Worm (Caenorhabditis elegans) whole organism, midembryonic: ENCODE results near the gene mip-2.

ENCODE experiments used
- T22C8.4 ChIP-seq: fragments of 200-800 bp; sonication (Bioruptor generic); IDR thresholded peaks from 2 replicates; pipeline ENCODE4 v1.3.6; 2022; ENCODE audit warnings: missing genetic modification characterization, missing compliant biosample characterization
- cog-1 ChIP-seq: sonication (generic microtip); optimal IDR thresholded peaks from 2 replicates; lab custom pipeline; 2016; ENCODE audit warnings: missing genetic modification characterization, missing compliant biosample characterization
- flt-1 ChIP-seq: fragments of 200-800 bp; sonication (Bioruptor generic); IDR thresholded peaks from 2 replicates; pipeline ENCODE4 v1.3.6; 2022; ENCODE audit warnings: missing genetic modification characterization, missing compliant biosample characterization
- klf-2 ChIP-seq: fragments of 200-800 bp; sonication (Bioruptor generic); conservative IDR thresholded peaks from 2 replicates; pipeline ENCODE4 v1.3.6; 2022; ENCODE audit warnings: missing genetic modification reagents, missing genetic modification characterization, missing compliant biosample characterization
- med-1 ChIP-seq: sonication (generic microtip); optimal IDR thresholded peaks from 2 replicates; lab custom pipeline; 2017; ENCODE audit warnings: missing genetic modification characterization, mild to moderate bottlenecking, missing compliant biosample characterization, antibody characterized with exemption, missing genetic modification reagents; ENCODE audit not compliant: insufficient read depth
- ref-1 ChIP-seq: fragments of 200-800 bp; sonication (Bioruptor generic); conservative IDR thresholded peaks from 2 replicates; pipeline ENCODE4 v1.3.6; 2022; ENCODE audit warnings: missing genetic modification reagents, missing genetic modification characterization, missing compliant biosample characterization
- tab-1 ChIP-seq: fragments of 200-800 bp; sonication (Bioruptor generic); IDR thresholded peaks from 2 replicates; pipeline ENCODE4 v1.3.6; 2022; ENCODE audit warnings: missing genetic modification characterization, missing compliant biosample characterization
- ztf-23 ChIP-seq: fragments of 200-800 bp; sonication (Bioruptor generic); IDR thresholded peaks from 2 replicates; pipeline ENCODE4 v1.3.6; 2022; ENCODE audit warnings: missing genetic modification reagents, missing genetic modification characterization, missing compliant biosample characterization
- ztf-29 ChIP-seq: fragments of 200-800 bp; sonication (Bioruptor generic); IDR thresholded peaks from 2 replicates; pipeline ENCODE4 v1.3.6; 2022; ENCODE audit warnings: missing genetic modification reagents, missing genetic modification characterization, missing compliant biosample characterization

mip-2 gene

ce11 chrV:13660660-13661325 is 11.0 kb downstream of the mip-2 start, which contains the start of gene letm-1:
Gene letm-1 (plus strand): TSS chrV:13661257.
- no peak for TF ChIP-seq T22C8.4 (GFP tag; lab: Robert Waterston, UW)
- no peak for TF ChIP-seq tab-1 (GFP tag; lab: Robert Waterston, UW)

DNA sequence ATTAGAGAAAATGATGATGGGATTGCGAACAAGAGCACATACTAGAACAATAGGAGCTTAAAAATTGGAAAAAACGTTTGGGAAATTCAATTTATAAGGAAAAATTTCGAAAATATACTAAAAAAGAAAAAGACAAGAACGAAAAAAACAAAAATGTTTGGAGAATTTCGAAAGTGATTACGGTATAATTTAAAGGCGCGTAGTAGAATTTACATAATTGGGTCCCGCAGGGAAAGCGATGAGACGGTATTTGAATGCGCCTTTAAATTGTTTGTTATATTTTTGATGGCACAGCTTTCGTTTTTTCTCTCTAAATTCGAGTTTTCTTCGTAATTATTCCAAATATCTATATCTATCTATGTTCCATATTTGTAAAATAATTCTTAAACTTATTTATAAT is 11.6 kb downstream of the mip-2 start:
- TF ChIP-seq med-1 (no peak), flt-1 (no peak)

DNA sequence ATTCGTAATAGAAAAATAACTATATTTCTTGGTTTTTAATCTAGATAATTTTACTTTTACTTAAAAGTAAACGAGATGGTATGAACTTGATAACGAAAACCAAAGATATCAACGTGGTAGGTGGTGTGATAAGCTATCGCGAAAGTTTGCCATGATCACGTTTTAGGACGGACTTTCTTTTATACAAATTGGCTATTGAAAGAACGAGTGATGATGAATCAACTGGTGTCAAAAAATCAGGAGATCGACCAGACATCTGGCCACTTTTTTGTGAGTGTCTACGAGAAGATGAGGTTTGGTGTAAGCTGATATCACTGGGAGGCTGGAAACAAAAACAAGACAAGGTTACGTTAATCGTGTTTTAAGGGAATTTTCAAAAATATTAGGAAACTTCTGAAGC is 12.5 kb downstream of the mip-2 start:
- TF ChIP-seq med-1 (no peak), ztf-29 (no peak), ref-1 (GFP tag; lab: Robert Waterston, UW) (no peak), cog-1 (tag; lab: Kevin White, UChicago) (no peak), flt-1 (no peak)

DNA sequence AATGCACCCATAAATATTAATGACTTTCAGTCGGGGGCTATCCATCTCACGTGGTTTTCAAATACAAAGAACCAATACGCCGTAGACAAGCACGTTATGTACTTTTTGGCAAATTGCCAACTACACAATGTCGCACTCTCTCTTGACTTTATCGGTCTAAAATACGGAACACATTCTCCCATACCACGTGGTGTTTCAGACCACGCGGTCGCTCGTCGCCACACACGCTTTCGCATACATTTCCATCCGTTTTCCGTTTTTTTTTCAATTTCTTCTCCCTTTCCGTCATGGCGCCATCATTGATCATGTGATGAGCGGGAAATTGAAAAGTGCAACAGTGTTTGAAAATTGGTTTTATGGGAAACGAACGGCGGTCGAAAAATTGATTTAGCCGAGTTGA is 13.2 kb downstream of the mip-2 start:
- TF ChIP-seq ztf-23 (GFP tag; lab: Robert Waterston, UW) (no peak), klf-2 (GFP tag; lab: Robert Waterston, UW) (0 out of 2 replicates have a peak, but pooled peaks have one; percentile 48)

ce11 chrV:13657841-13658338 is 13.9 kb downstream of the mip-2 start:
- TF ChIP-seq T22C8.4 (GFP tag; lab: Robert Waterston, UW) = no peak
- TF ChIP-seq ztf-29 = no peak
- TF ChIP-seq ref-1 (GFP tag; lab: Robert Waterston, UW) = no peak
- TF ChIP-seq cog-1 (tag; lab: Kevin White, UChicago) = no peak

DNA sequence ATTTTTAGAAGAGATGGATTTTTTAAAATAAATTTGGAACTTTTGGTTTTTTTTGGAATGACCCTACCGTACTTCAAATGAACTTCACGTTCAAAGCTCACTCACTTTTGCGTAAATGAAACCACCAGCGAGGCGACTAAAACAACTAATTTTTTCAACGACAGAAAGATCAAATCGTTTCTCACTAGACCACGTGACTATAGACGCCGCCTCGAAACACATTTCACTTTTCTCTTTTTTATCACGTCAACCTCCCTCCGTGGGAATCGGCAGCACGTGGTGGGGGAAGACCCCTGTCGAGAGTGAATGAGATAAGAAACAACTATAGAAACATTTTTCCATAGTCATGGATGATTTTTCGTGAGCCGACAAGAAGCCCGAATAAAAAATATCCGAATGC is 14.5 kb downstream of the mip-2 start:
- TF ChIP-seq ref-1 (GFP tag; lab: Robert Waterston, UW) = no peak
- no peak for TF ChIP-seq ztf-29
- TF ChIP-seq med-1 = no peak
- TF ChIP-seq tab-1 (GFP tag; lab: Robert Waterston, UW) = no peak
- TF ChIP-seq flt-1 = no peak
- TF ChIP-seq cog-1 (tag; lab: Kevin White, UChicago) = no peak
- no peak for TF ChIP-seq klf-2 (GFP tag; lab: Robert Waterston, UW)
- TF ChIP-seq T22C8.4 (GFP tag; lab: Robert Waterston, UW) = no peak
- no peak for TF ChIP-seq ztf-23 (GFP tag; lab: Robert Waterston, UW)

DNA sequence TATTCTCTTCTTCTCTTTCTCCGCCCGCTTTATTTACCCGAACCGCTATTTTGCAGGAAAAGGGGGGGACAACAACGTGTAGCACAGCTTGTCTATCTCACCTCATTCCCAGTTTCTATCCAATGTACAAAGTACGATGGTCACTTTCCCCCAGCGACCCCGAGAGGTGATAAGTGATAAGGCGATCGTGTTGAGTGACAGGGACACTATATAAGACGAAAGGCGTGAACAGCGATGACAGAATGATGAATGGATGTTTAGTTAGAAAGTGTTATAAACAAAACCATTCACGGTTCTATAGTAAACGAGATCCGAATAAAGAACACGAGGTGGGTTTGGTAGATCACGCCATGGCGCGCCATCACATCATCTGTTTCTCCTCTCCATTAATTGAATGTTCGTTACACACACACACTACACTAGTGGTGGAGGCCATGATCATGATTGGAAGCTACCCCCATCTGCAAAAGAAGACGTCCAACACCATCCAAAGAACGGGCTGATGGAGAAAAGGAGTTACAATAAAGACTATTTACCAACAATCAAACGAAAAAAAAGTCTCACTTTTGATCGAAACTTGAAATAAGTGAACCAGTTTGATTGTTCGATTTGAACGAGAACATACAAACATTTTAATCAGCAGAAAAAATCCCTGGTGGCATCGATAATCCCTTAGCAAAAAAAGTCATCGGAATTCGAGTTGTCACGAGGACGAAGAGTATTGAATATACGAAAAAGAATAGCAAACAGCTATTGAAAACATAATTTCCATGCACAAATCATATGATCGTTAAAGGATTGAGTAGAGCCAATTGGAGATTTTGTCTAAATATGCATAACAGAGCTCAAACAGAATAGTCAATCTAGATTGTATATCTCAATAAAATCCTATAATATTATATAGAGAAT is 15.2 kb downstream of the mip-2 start:
- no peak for TF ChIP-seq klf-2 (GFP tag; lab: Robert Waterston, UW)
- TF ChIP-seq med-1 = no peak
- no peak for TF ChIP-seq ztf-23 (GFP tag; lab: Robert Waterston, UW)
- TF ChIP-seq ztf-29 = no peak
- TF ChIP-seq T22C8.4 (GFP tag; lab: Robert Waterston, UW) = no peak
- no peak for TF ChIP-seq cog-1 (tag; lab: Kevin White, UChicago)
- no peak for TF ChIP-seq ref-1 (GFP tag; lab: Robert Waterston, UW)

ce11 chrV:13655202-13655764 is 16.5 kb downstream of the mip-2 start:
- TF ChIP-seq cog-1 (tag; lab: Kevin White, UChicago) (peak; percentile 69), ztf-23 (GFP tag; lab: Robert Waterston, UW) (no peak)

- TF ChIP-seq ztf-29 (no peak), flt-1 (no peak), tab-1 (GFP tag; lab: Robert Waterston, UW) (no peak), med-1 (no peak), ztf-23 (GFP tag; lab: Robert Waterston, UW) (no peak), ref-1 (GFP tag; lab: Robert Waterston, UW) (no peak), klf-2 (GFP tag; lab: Robert Waterston, UW) (no peak), cog-1 (tag; lab: Kevin White, UChicago) (no peak), T22C8.4 (GFP tag; lab: Robert Waterston, UW) (no peak)
Measured at ce11 chrV:13654394-13654792, 17.4 kb downstream of the mip-2 start.

DNA sequence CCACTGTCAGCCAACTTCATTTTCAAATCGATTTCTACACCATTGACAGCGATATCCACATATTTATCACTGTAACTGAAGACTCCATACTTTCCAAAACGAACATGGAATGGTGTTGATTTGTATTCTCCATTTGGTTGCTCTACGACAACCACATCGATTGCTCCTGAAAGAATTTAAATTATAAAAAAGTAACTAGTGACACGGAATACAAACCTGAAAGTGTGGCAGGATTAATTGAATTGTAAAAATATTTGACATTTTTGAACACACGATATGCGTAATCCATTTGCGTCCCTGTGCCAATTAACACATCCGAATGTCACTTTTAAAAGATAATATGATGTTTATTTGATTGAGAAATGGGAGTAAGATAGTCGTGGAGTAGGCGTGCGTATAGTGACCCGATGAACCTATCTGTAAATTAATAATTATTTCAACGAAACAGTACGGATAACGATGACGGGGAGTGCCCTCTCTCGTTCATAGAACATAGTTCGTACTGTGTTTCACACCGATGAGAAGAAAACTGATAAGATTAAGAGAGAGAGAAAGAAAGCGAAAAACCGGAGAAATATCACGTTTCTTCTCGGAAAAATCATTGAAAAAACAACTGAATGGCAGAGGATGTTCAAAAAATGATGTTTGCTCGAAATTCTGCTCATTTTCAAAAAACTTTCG is 17.9 kb downstream of the mip-2 start, which contains the start of gene lpin-1:
lpin-1 (minus strand) TSS at position 417 of the 681 bp plus-strand sequence.
- TF ChIP-seq ztf-29 = no peak
- no peak for TF ChIP-seq cog-1 (tag; lab: Kevin White, UChicago)
- TF ChIP-seq ref-1 (GFP tag; lab: Robert Waterston, UW) = no peak
- no peak for TF ChIP-seq flt-1
- no peak for TF ChIP-seq T22C8.4 (GFP tag; lab: Robert Waterston, UW)
- no peak for TF ChIP-seq tab-1 (GFP tag; lab: Robert Waterston, UW)
- no peak for TF ChIP-seq med-1
- TF ChIP-seq klf-2 (GFP tag; lab: Robert Waterston, UW) = no peak
- TF ChIP-seq ztf-23 (GFP tag; lab: Robert Waterston, UW) = no peak
